Worm (Caenorhabditis elegans) whole organism, L2 larva: ENCODE results near the gene hlh-13.

Source experiments
- F13H6.1 ChIP-seq: sonication (generic microtip); optimal IDR thresholded peaks from 2 replicates; lab custom pipeline; 2016; ENCODE audit warnings: missing genetic modification characterization, missing compliant biosample characterization
- R02D3.7 ChIP-seq: fragments of 150-350 bp; optimal IDR thresholded peaks from 2 replicates; lab custom pipeline; 2014; ENCODE audit warnings: missing biosample characterization, missing genetic modification characterization
- ama-1 ChIP-seq: fragments of 150-350 bp; optimal IDR thresholded peaks from 2 replicates; lab custom pipeline; 2018; ENCODE audit warnings: inconsistent platforms
- ceh-16 ChIP-seq: fragments of 150-350 bp; optimal IDR thresholded peaks from 2 replicates; lab custom pipeline; 2014; ENCODE audit warnings: missing biosample characterization, missing genetic modification characterization
- ceh-82 ChIP-seq: fragments of 150-350 bp; optimal IDR thresholded peaks from 2 replicates; lab custom pipeline; 2014; ENCODE audit warnings: missing biosample characterization, missing genetic modification characterization
- crh-2 ChIP-seq: sonication (generic microtip); optimal IDR thresholded peaks from 2 replicates; lab custom pipeline; 2017; ENCODE audit warnings: missing biosample characterization, missing genetic modification characterization
- dmd-4 ChIP-seq: sonication (generic microtip); optimal IDR thresholded peaks from 2 replicates; lab custom pipeline; 2017; ENCODE audit warnings: missing biosample characterization, missing genetic modification characterization
- elt-1 ChIP-seq: fragments of 150-350 bp; optimal IDR thresholded peaks from 2 replicates; lab custom pipeline; 2014; ENCODE audit warnings: missing biosample characterization, missing genetic modification characterization
- elt-3 ChIP-seq: sonication (generic microtip); optimal IDR thresholded peaks from 2 replicates; lab custom pipeline; 2017; ENCODE audit warnings: missing biosample characterization, missing genetic modification characterization
- fos-1 ChIP-seq: fragments of 150-350 bp; optimal IDR thresholded peaks from 2 replicates; lab custom pipeline; 2014; ENCODE audit warnings: missing biosample characterization, missing genetic modification characterization
- gmeb-1 ChIP-seq: fragments of 150-350 bp; optimal IDR thresholded peaks from 2 replicates; lab custom pipeline; 2014; ENCODE audit warnings: missing biosample characterization, missing genetic modification characterization
- lin-11 ChIP-seq: fragments of 150-350 bp; sonication (generic microtip); optimal IDR thresholded peaks from 2 replicates; lab custom pipeline; 2014; ENCODE audit warnings: missing biosample characterization, missing genetic modification characterization, inconsistent platforms, mixed read lengths
- lin-13 ChIP-seq: fragments of 150-350 bp; optimal IDR thresholded peaks from 2 replicates; lab custom pipeline; 2014; ENCODE audit warnings: missing biosample characterization, missing genetic modification reagents, missing genetic modification characterization
- lin-39 ChIP-seq: fragments of 150-350 bp; optimal IDR thresholded peaks from 2 replicates; lab custom pipeline; 2014; ENCODE audit warnings: missing biosample characterization, missing genetic modification reagents, missing genetic modification characterization
- lsy-2 ChIP-seq, 2 experiments: fragments of 150-350 bp in 1 of 2; sonication (generic microtip) in 1 of 2; optimal IDR thresholded peaks; 2 replicates each; lab custom pipeline; 2014 to 2017; ENCODE audit warnings: missing biosample characterization in 2 of 2, missing genetic modification characterization in 2 of 2
- mab-5 ChIP-seq: fragments of 150-350 bp; optimal IDR thresholded peaks from 2 replicates; lab custom pipeline; 2014; ENCODE audit warnings: missing biosample characterization, missing genetic modification characterization
- mbf-1 ChIP-seq: sonication (generic microtip); optimal IDR thresholded peaks from 2 replicates; lab custom pipeline; 2017; ENCODE audit warnings: missing biosample characterization, missing genetic modification characterization
- mdl-1 ChIP-seq, 2 experiments: fragments of 150-350 bp in 1 of 2; sonication (generic microtip) in 1 of 2; optimal IDR thresholded peaks; 2 replicates each; lab custom pipeline; 2017; ENCODE audit warnings: missing biosample characterization in 2 of 2, missing genetic modification characterization in 2 of 2
- nhr-129 ChIP-seq: fragments of 150-350 bp; optimal IDR thresholded peaks from 2 replicates; lab custom pipeline; 2014; ENCODE audit warnings: missing biosample characterization, missing genetic modification characterization
- nhr-23 ChIP-seq: fragments of 150-350 bp; optimal IDR thresholded peaks from 2 replicates; lab custom pipeline; 2014; ENCODE audit warnings: missing biosample characterization, missing genetic modification reagents, missing genetic modification characterization
- nhr-237 ChIP-seq: fragments of 150-350 bp; optimal IDR thresholded peaks from 2 replicates; lab custom pipeline; 2014; ENCODE audit warnings: missing biosample characterization, missing genetic modification characterization
- nhr-6 ChIP-seq: fragments of 150-350 bp; optimal IDR thresholded peaks from 2 replicates; lab custom pipeline; 2014; ENCODE audit warnings: missing biosample characterization, missing genetic modification characterization
- nhr-77 ChIP-seq: fragments of 150-350 bp; optimal IDR thresholded peaks from 2 replicates; lab custom pipeline; 2014; ENCODE audit warnings: missing biosample characterization, missing genetic modification characterization
- sem-4 ChIP-seq: fragments of 150-350 bp; optimal IDR thresholded peaks from 2 replicates; lab custom pipeline; 2014; ENCODE audit warnings: missing biosample characterization, missing genetic modification reagents, missing genetic modification characterization
- sma-3 ChIP-seq: sonication (generic microtip); optimal IDR thresholded peaks from 2 replicates; lab custom pipeline; 2016; ENCODE audit warnings: missing genetic modification reagents, missing genetic modification characterization, missing compliant biosample characterization
- sma-9 ChIP-seq, 2 experiments: fragments of 150-350 bp in 1 of 2; sonication (generic microtip) in 1 of 2; optimal IDR thresholded peaks; 2 replicates each; lab custom pipeline; 2014 to 2016; ENCODE audit warnings: missing genetic modification characterization in 2 of 2, mild to moderate bottlenecking in 1 of 2, missing biosample characterization in 1 of 2, missing compliant biosample characterization in 1 of 2, missing genetic modification reagents in 1 of 2, moderate library complexity in 1 of 2
- unc-39 ChIP-seq: fragments of 150-350 bp; optimal IDR thresholded peaks from 2 replicates; lab custom pipeline; 2014; ENCODE audit warnings: missing biosample characterization, missing genetic modification characterization
- unc-55 ChIP-seq: fragments of 150-350 bp; sonication (generic microtip); optimal IDR thresholded peaks from 3 replicates; lab custom pipeline; 2014; ENCODE audit warnings: missing biosample characterization, missing genetic modification reagents, missing genetic modification characterization
- unc-62 ChIP-seq: fragments of 150-350 bp; optimal IDR thresholded peaks from 2 replicates; lab custom pipeline; 2014; ENCODE audit warnings: missing biosample characterization, missing genetic modification reagents, missing genetic modification characterization
- zag-1 ChIP-seq: fragments of 150-350 bp; optimal IDR thresholded peaks from 2 replicates; lab custom pipeline; 2014; ENCODE audit warnings: missing biosample characterization, missing genetic modification characterization
- ztf-4 ChIP-seq: fragments of 150-350 bp; optimal IDR thresholded peaks from 2 replicates; lab custom pipeline; 2014; ENCODE audit warnings: missing biosample characterization, missing genetic modification characterization

Gene hlh-13

DNA sequence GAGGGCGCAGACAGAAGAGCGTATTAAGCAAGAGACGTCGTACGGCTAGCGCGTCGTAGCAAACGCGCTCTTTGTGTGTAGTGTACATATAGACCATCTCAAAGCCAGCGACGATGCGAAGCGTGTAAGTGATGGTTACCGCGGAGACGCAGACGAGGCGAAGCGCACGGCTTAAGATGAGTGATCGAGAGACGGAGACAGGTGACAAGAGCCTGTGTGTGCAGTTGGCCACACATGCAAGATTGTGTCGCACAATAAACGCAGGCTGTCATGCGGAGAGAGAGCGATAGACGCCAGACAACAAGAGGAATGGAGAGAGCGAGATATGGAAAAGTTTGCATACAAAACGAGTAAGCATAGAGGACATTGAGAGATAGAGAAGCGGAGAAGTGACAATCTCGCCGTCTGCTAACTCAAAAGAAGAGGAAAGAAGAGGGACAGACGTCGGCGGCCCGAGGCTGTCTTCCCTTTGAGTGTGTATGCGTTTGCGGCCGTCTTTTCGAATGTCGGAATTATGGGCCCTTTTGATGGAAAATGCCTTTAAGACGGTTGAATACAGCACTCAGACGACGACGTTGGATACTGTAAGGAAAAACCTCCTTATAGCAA, 26.2 kb upstream of the hlh-13 start (continued):
- TF ChIP-seq lin-13 (peak; percentile 48), sem-4 (peak; percentile 85), ceh-16 (tag; lab: Kevin White, UChicago) (peak; percentile 14), lin-39 (no peak), ceh-82 (tag; lab: Kevin White, UChicago) (no peak), nhr-6 (peak; percentile 86), mbf-1 (tag; lab: Kevin White, UChicago) (no peak), mab-5 (tag; lab: Kevin White, UChicago) (peak; percentile 82), sma-3 (GFP tag; lab: Kevin White, UChicago) (peak; percentile 94), unc-55 (peak; percentile 49)

DNA sequence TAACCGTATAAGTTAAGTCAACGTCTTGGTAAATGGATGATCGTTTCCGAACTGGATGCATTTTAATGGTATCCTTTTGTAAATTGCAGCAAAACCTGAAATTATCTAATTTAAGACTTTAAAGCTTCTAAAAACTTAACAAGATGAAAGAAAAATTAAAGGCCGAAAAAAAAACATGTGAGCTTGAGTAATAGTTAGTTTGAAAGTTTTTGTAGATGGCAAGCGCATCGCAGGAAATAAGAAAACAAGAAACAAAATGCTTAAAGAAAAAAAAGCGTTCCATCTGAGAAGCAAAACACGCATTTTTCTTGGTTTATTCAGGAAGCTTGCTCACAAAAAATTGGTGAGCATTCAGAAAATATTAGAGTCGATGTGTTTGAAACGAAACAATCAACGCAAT, 13.3 kb upstream of the hlh-13 start, which contains the start of gene rab-37:
Gene rab-37 (minus strand): TSS at position 101 of the 400 bp plus-strand sequence.
- TF ChIP-seq nhr-77 (no peak), elt-1 (tag; lab: Kevin White, UChicago) (no peak), ama-1 (lab: Kevin White, UChicago) (no peak), R02D3.7 (no peak)

DNA sequence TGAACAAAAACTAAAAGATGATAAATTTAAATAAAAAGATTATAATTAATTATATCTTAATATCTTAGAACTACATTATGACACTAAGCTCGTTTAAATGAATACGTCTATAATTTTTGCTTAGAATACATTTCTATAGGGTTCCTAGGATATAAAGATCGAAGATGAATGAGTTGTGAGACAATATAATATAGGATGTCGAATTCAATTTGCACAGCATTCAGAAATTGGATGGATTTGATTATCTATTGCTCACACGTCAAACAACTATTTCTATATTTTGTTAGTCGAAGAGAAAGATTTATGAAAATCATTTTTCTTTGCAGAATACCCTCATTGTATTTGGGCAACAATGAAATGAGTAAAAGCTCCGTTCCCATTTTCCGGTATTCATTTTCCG, 10.1 kb upstream of the hlh-13 start:
- TF ChIP-seq elt-3 (tag; lab: Kevin White, UChicago) (no peak), sma-9 (GFP tag; optimal IDR thresholded peaks at IDR 0.05; lab: Kevin White, UChicago) (peak; percentile 69), sma-9 (tag; optimal IDR thresholded peaks at IDR 0.05; lab: Kevin White, UChicago) (no peak), ztf-4 (no peak), ama-1 (lab: Kevin White, UChicago) (no peak), dmd-4 (tag; lab: Kevin White, UChicago) (no peak), elt-1 (tag; lab: Kevin White, UChicago) (no peak), nhr-237 (no peak), F13H6.1 (tag; lab: Kevin White, UChicago) (no peak), R02D3.7 (no peak)
- TF ChIP-seq, all 48 proteins: peak for 1

DNA sequence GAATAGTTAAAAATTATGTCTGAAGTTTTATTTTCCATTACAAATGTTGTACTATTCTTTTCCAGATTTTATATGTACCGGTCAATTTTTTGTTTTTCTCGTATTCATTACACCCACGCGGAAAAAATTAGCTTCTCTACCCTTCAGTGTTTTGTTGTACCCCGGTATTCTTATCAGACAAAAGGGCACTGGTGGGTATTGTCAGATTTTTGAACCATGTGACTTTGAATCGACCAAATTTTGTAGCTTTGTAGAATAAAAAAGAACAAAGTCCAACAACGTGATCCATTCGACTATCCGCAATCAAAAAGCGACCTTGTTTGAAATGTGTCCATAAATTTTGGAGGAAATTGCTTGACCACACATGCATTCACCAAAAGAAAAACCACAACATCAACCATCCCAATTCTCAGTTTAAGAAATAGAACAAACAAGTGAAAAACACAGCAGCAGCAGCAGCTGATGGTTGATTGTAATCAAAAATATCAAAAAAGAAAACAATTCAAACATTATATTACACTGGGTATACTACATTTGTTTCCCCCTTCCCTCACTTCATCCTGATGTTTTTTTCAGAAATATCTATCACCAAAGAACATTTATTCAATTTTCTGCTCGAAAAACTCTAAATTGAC, 4.4 kb upstream of the hlh-13 start:
- TF ChIP-seq nhr-6 = peak; percentile 9
- peak; percentile 1 for TF ChIP-seq nhr-129
- TF ChIP-seq gmeb-1 (tag; lab: Kevin White, UChicago) = peak; percentile 8
- no peak for TF ChIP-seq unc-39 (tag; lab: Kevin White, UChicago)
- no peak for TF ChIP-seq zag-1 (tag; lab: Kevin White, UChicago)
- peak; percentile 15 for TF ChIP-seq sma-3 (GFP tag; lab: Kevin White, UChicago)
- no peak for TF ChIP-seq lin-11 (tag; lab: Kevin White, UChicago)
- peak; percentile 66 for TF ChIP-seq sma-9 (GFP tag; optimal IDR thresholded peaks at IDR 0.05; lab: Kevin White, UChicago)
- TF ChIP-seq sma-9 (tag; optimal IDR thresholded peaks at IDR 0.05; lab: Kevin White, UChicago) = no peak
- TF ChIP-seq crh-2 (tag; lab: Kevin White, UChicago) = peak; percentile 69
- TF ChIP-seq mdl-1 (tag; optimal IDR thresholded peaks at IDR 0.05; lab: Kevin White, UChicago) = peak in 1 of 2 experiments; percentile 37
- TF ChIP-seq, all 48 proteins: peak for 7

DNA sequence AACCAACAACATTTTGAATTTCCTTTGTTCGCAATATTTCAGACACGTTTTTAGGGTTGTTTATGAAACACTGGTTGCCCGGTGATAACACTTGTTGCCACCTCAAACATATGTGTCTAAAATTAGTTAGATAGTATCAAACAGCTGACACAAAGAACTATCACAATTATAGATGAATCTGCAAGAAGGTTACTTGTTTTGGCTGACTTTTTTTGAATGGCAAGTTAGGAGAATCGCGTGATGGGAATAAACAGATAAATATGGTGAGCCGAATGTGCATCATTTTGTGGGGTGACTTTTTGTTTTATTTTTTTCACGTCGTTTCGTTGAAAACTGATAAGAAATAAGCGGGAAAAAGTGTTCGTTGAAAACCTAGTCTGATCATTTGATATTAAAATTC, 3.9 kb upstream of the hlh-13 start:
- TF ChIP-seq mab-5 (tag; lab: Kevin White, UChicago) (no peak), unc-62 (GFP tag; lab: Kevin White, UChicago) (no peak), crh-2 (tag; lab: Kevin White, UChicago) (peak; percentile 75), mdl-1 (tag; optimal IDR thresholded peaks at IDR 0.05; lab: Kevin White, UChicago) (no peak), lsy-2 (tag; optimal IDR thresholded peaks at IDR 0.05; lab: Kevin White, UChicago) (no peak), sma-9 (GFP tag; optimal IDR thresholded peaks at IDR 0.05; lab: Kevin White, UChicago) (peak; percentile 76), sma-9 (tag; optimal IDR thresholded peaks at IDR 0.05; lab: Kevin White, UChicago) (no peak), nhr-23 (tag; lab: Kevin White, UChicago) (no peak), fos-1 (tag; lab: Kevin White, UChicago) (peak; percentile 14)
